Worm (Caenorhabditis elegans) whole organism, mixed stage, embryonic: ENCODE results near the gene morc-1.

Experiments used
- lin-13 ChIP-seq: fragments of 150-350 bp; optimal IDR thresholded peaks from 2 replicates; lab custom pipeline; 2014; ENCODE audit warnings: missing biosample characterization, missing genetic modification characterization
- mep-1 ChIP-seq: fragments of 150-350 bp; optimal IDR thresholded peaks from 2 replicates; lab custom pipeline; 2017; ENCODE audit warnings: missing biosample characterization, missing genetic modification reagents, missing genetic modification characterization, inconsistent platforms

- TF ChIP-seq lin-13 (tag; lab: Kevin White, UChicago) (no peak), mep-1 (tag; lab: Kevin White, UChicago) (no peak)
Observed at ce11 chrIII:5221820-5222219, 15.1 kb upstream of the morc-1 start.
